Fruit fly (Drosophila melanogaster) whole organism, embryonic: ENCODE data around the gene CG15153.
A peak's percentile ranks its signal among the peaks of the same experiment; 100 is the strongest.

Experiments used
- Abd-B ChIP-seq: fragments of 200-800 bp; sonication (Bioruptor generic); optimal IDR thresholded peaks from 2 replicates; lab custom pipeline; 2018; ENCODE audit warnings: missing biosample characterization, mild to moderate bottlenecking, missing genetic modification characterization, moderate library complexity
- Atf6 ChIP-seq: fragments of 200-800 bp; sonication (Bioruptor generic); IDR thresholded peaks from 2 replicates; pipeline ENCODE4 v1.3.6; 2022; ENCODE audit warnings: missing biosample characterization, missing genetic modification characterization
- Bteb2 ChIP-seq: fragments of 200-800 bp; sonication (Bioruptor generic); optimal IDR thresholded peaks from 2 replicates; lab custom pipeline; 2016; ENCODE audit warnings: missing biosample characterization, missing genetic modification characterization
- CG10147 ChIP-seq: fragments of 200-800 bp; sonication (Bioruptor generic); optimal IDR thresholded peaks from 2 replicates; lab custom pipeline; 2019; ENCODE audit warnings: missing biosample characterization, mild to moderate bottlenecking, missing genetic modification characterization, moderate library complexity
- CG10209 ChIP-seq: fragments of 200-800 bp; sonication (Bioruptor generic); optimal IDR thresholded peaks from 3 replicates; lab custom pipeline; 2017; ENCODE audit warnings: missing biosample characterization, mild to moderate bottlenecking, missing genetic modification characterization, missing genetic modification reagents
- CG10959 ChIP-seq: fragments of 200-800 bp; sonication (Bioruptor generic); IDR thresholded peaks from 2 replicates; pipeline ENCODE4 v1.3.6; 2022; ENCODE audit warnings: missing biosample characterization, missing genetic modification characterization
- CG11247 ChIP-seq: fragments of 200-800 bp; sonication (Bioruptor generic); IDR thresholded peaks from 2 replicates; pipeline ENCODE4 v1.3.6; 2022; ENCODE audit warnings: missing biosample characterization, missing genetic modification characterization
- CG13894 ChIP-seq: fragments of 200-800 bp; sonication (Bioruptor generic); optimal IDR thresholded peaks from 3 replicates; lab custom pipeline; 2018; ENCODE audit warnings: missing biosample characterization, mild to moderate bottlenecking, missing genetic modification characterization, moderate library complexity
- CG16863 ChIP-seq: fragments of 200-800 bp; sonication (Bioruptor generic); optimal IDR thresholded peaks from 3 replicates; lab custom pipeline; 2016; ENCODE audit warnings: missing biosample characterization, missing genetic modification characterization
- CG17359 ChIP-seq: fragments of 200-800 bp; sonication (Bioruptor generic); optimal IDR thresholded peaks from 3 replicates; lab custom pipeline; 2018; ENCODE audit warnings: missing biosample characterization, mild to moderate bottlenecking, missing genetic modification characterization, moderate library complexity
- CG1792 ChIP-seq: fragments of 200-800 bp; sonication (Bioruptor generic); optimal IDR thresholded peaks from 2 replicates; lab custom pipeline; 2016; ENCODE audit warnings: missing biosample characterization, missing genetic modification characterization
- CG18262 ChIP-seq: fragments of 200-800 bp; optimal IDR thresholded peaks from 3 replicates; lab custom pipeline; 2019; ENCODE audit warnings: missing biosample characterization, mild to moderate bottlenecking, missing genetic modification characterization, moderate library complexity
- CG2889 ChIP-seq: fragments of 200-800 bp; sonication (Bioruptor generic); IDR thresholded peaks from 3 replicates; pipeline ENCODE4 v1.3.6; 2022; ENCODE audit warnings: missing biosample characterization, missing genetic modification characterization
- CG3163 ChIP-seq: fragments of 200-800 bp; sonication (Bioruptor generic); optimal IDR thresholded peaks from 3 replicates; lab custom pipeline; 2016; ENCODE audit warnings: missing biosample characterization, missing genetic modification characterization
- CG4617 ChIP-seq: fragments of 200-800 bp; sonication (Bioruptor generic); optimal IDR thresholded peaks from 3 replicates; lab custom pipeline; 2016; ENCODE audit warnings: missing biosample characterization, missing genetic modification characterization, borderline replicate concordance
- CG4730 ChIP-seq: fragments of 200-800 bp; sonication (Bioruptor generic); IDR thresholded peaks from 2 replicates; pipeline ENCODE4 v1.3.6; 2022; ENCODE audit warnings: missing biosample characterization, missing genetic modification characterization
- CG5953 ChIP-seq: fragments of 200-800 bp; sonication (Bioruptor generic); IDR thresholded peaks from 2 replicates; pipeline ENCODE4 v1.3.6; 2022; ENCODE audit warnings: missing biosample characterization, missing genetic modification characterization
- CG6689 ChIP-seq: fragments of 200-800 bp; sonication (Bioruptor generic); IDR thresholded peaks from 2 replicates; pipeline ENCODE4 v1.3.6; 2022; ENCODE audit warnings: missing biosample characterization, missing genetic modification characterization
- CG7928 ChIP-seq: fragments of 200-800 bp; sonication (Bioruptor generic); optimal IDR thresholded peaks from 2 replicates; lab custom pipeline; 2017; ENCODE audit warnings: missing biosample characterization, mild to moderate bottlenecking, missing genetic modification characterization
- CG8478 ChIP-seq: fragments of >200 bp; optimal IDR thresholded peaks from 2 replicates; lab custom pipeline; 2018
- CG8765 ChIP-seq: fragments of 200-800 bp; sonication (Bioruptor generic); IDR thresholded peaks from 2 replicates; pipeline ENCODE4 v1.3.6; 2022; ENCODE audit warnings: missing biosample characterization, missing genetic modification characterization
- CG9609 ChIP-seq: fragments of 200-800 bp; sonication (Bioruptor generic); optimal IDR thresholded peaks from 3 replicates; lab custom pipeline; 2016; ENCODE audit warnings: missing biosample characterization, missing genetic modification characterization
- Doc2 ChIP-seq: fragments of 200-800 bp; sonication (Bioruptor generic); IDR thresholded peaks from 2 replicates; pipeline ENCODE4 v1.3.6; 2022; ENCODE audit warnings: missing biosample characterization, missing genetic modification characterization
- Hmr ChIP-seq: fragments of 200-800 bp; sonication (Bioruptor generic); optimal IDR thresholded peaks from 3 replicates; lab custom pipeline; 2017; ENCODE audit warnings: mild to moderate bottlenecking, missing biosample characterization, missing genetic modification reagents, missing genetic modification characterization
- Myb ChIP-seq: fragments of 200-800 bp; sonication (Bioruptor generic); optimal IDR thresholded peaks from 2 replicates; lab custom pipeline; 2016; ENCODE audit warnings: missing biosample characterization, missing genetic modification characterization
- Oli ChIP-seq: fragments of 200-800 bp; sonication (Bioruptor generic); optimal IDR thresholded peaks from 2 replicates; lab custom pipeline; 2018; ENCODE audit warnings: missing biosample characterization, mild to moderate bottlenecking, missing genetic modification characterization, moderate library complexity
- Side ChIP-seq: fragments of 200-800 bp; sonication (Bioruptor generic); optimal IDR thresholded peaks from 2 replicates; lab custom pipeline; 2016; ENCODE audit warnings: missing biosample characterization, missing genetic modification characterization
- Sry-β ChIP-seq: fragments of 200-800 bp; sonication (Bioruptor generic); optimal IDR thresholded peaks from 2 replicates; lab custom pipeline; 2018; ENCODE audit warnings: missing biosample characterization, mild to moderate bottlenecking, missing genetic modification characterization, moderate library complexity
- Ssrp ChIP-seq: fragments of 200-800 bp; sonication (Bioruptor generic); optimal IDR thresholded peaks from 2 replicates; lab custom pipeline; 2018; ENCODE audit warnings: missing biosample characterization, mild to moderate bottlenecking, missing genetic modification characterization, moderate library complexity
- Vsx1 ChIP-seq: fragments of 200-800 bp; sonication (Bioruptor generic); optimal IDR thresholded peaks from 2 replicates; lab custom pipeline; 2017; ENCODE audit warnings: missing biosample characterization, mild to moderate bottlenecking, missing genetic modification characterization, missing genetic modification reagents
- cas ChIP-seq: fragments of 200-800 bp; sonication (Bioruptor generic); IDR thresholded peaks from 2 replicates; pipeline ENCODE4 v1.3.6; 2022; ENCODE audit warnings: missing biosample characterization, missing genetic modification characterization
- corto ChIP-seq: fragments of 200-800 bp; sonication (Bioruptor generic); optimal IDR thresholded peaks from 2 replicates; lab custom pipeline; 2016; ENCODE audit warnings: missing biosample characterization, mild to moderate bottlenecking, missing genetic modification characterization, moderate library complexity
- da ChIP-seq: fragments of 200-800 bp; sonication (Bioruptor generic); optimal IDR thresholded peaks from 2 replicates; lab custom pipeline; 2016; ENCODE audit warnings: missing biosample characterization, missing genetic modification characterization
- esg ChIP-seq: fragments of 200-800 bp; sonication (Bioruptor generic); conservative IDR thresholded peaks from 2 replicates; pipeline ENCODE4 v1.3.6; 2022; ENCODE audit warnings: missing biosample characterization, missing genetic modification characterization
- exex ChIP-seq: fragments of 200-800 bp; sonication (Bioruptor generic); optimal IDR thresholded peaks from 4 replicates; lab custom pipeline; 2018; ENCODE audit warnings: missing biosample characterization, mild to moderate bottlenecking, missing genetic modification characterization, moderate library complexity
- jumu ChIP-seq: fragments of 200-800 bp; sonication (Bioruptor generic); optimal IDR thresholded peaks from 3 replicates; lab custom pipeline; 2016; ENCODE audit warnings: missing biosample characterization, missing genetic modification characterization
- klu ChIP-seq: fragments of 200-800 bp; sonication (Bioruptor generic); IDR thresholded peaks from 2 replicates; pipeline ENCODE4 v1.3.6; 2022; ENCODE audit warnings: missing biosample characterization, missing genetic modification characterization
- lmd ChIP-seq: fragments of 200-800 bp; sonication (Bioruptor generic); IDR thresholded peaks from 2 replicates; pipeline ENCODE4 v1.3.6; 2022; ENCODE audit warnings: missing biosample characterization, missing genetic modification characterization
- nmo ChIP-seq: fragments of 200-800 bp; sonication (Bioruptor generic); optimal IDR thresholded peaks from 2 replicates; lab custom pipeline; 2018; ENCODE audit warnings: missing biosample characterization, mild to moderate bottlenecking, missing genetic modification characterization, moderate library complexity
- pros ChIP-seq: fragments of 200-800 bp; sonication (Bioruptor generic); optimal IDR thresholded peaks from 3 replicates; lab custom pipeline; 2019; ENCODE audit warnings: missing biosample characterization, mild to moderate bottlenecking, missing genetic modification characterization, moderate library complexity
- pum ChIP-seq: fragments of 200-800 bp; sonication (Bioruptor generic); optimal IDR thresholded peaks from 2 replicates; lab custom pipeline; 2016; ENCODE audit warnings: missing biosample characterization, missing genetic modification characterization
- schlank ChIP-seq: fragments of 200-800 bp; sonication (Bioruptor generic); optimal IDR thresholded peaks from 2 replicates; lab custom pipeline; 2018; ENCODE audit warnings: missing biosample characterization, mild to moderate bottlenecking, missing genetic modification characterization
- sd ChIP-seq: fragments of 200-800 bp; sonication (Bioruptor generic); optimal IDR thresholded peaks from 3 replicates; lab custom pipeline; 2018; ENCODE audit warnings: missing biosample characterization, mild to moderate bottlenecking, missing genetic modification characterization, moderate library complexity
- sens ChIP-seq: fragments of 200-800 bp; sonication (Bioruptor generic); peaks from one replicate; lab custom pipeline; 2016; ENCODE audit warnings: missing biosample characterization, missing genetic modification characterization
- shn ChIP-seq: fragments of 200-800 bp; sonication (Bioruptor generic); optimal IDR thresholded peaks from 3 replicates; lab custom pipeline; 2016; ENCODE audit warnings: missing biosample characterization, missing genetic modification characterization
- sima ChIP-seq: fragments of 200-800 bp; sonication (Bioruptor generic); optimal IDR thresholded peaks from 2 replicates; lab custom pipeline; 2016; ENCODE audit warnings: missing biosample characterization, missing genetic modification characterization
- ssp ChIP-seq: fragments of 200-800 bp; sonication (Bioruptor generic); IDR thresholded peaks from 2 replicates; pipeline ENCODE4 v1.3.6; 2022; ENCODE audit warnings: missing biosample characterization, missing genetic modification characterization
- tap ChIP-seq: fragments of 200-800 bp; optimal IDR thresholded peaks from 3 replicates; lab custom pipeline; 2019; ENCODE audit warnings: missing biosample characterization, mild to moderate bottlenecking, missing genetic modification characterization, moderate library complexity
- tup ChIP-seq: fragments of 200-800 bp; sonication (Bioruptor generic); optimal IDR thresholded peaks from 2 replicates; lab custom pipeline; 2016; ENCODE audit warnings: missing biosample characterization, mild to moderate bottlenecking, missing genetic modification characterization, moderate library complexity
- wdn ChIP-seq: fragments of 200-800 bp; sonication (Bioruptor generic); IDR thresholded peaks from 2 replicates; pipeline ENCODE4 v1.3.6; 2022; ENCODE audit warnings: missing biosample characterization, missing genetic modification characterization

Gene CG15153

dm6 chr2L:18121367-18122230 lies 29.5 kb upstream of the CG15153 start (continued):
- TF ChIP-seq CG4617 (GFP tag; lab: Kevin White, UChicago): no peak
- TF ChIP-seq CG4730 (GFP tag; lab: Robert Waterston, UW): no peak
- TF ChIP-seq Myb (GFP tag; lab: Kevin White, UChicago): peak; percentile 10
- peak; percentile 10 for TF ChIP-seq CG9609
- TF ChIP-seq CG18262 (tag; lab: Kevin White, UChicago): peak; percentile 35
- TF ChIP-seq pum: peak; percentile 29
- no peak for TF ChIP-seq da
- TF ChIP-seq CG2889: no peak
- TF ChIP-seq jumu (GFP tag; lab: Kevin White, UChicago): peak; percentile 33
- 0 out of 2 replicates have a peak, but pooled peaks have one; percentile 28 for TF ChIP-seq CG11247 (GFP tag; lab: Robert Waterston, UW)
- peak; percentile 45 for TF ChIP-seq Oli (tag; lab: Kevin White, UChicago)
- no peak for TF ChIP-seq wdn
- no peak for TF ChIP-seq CG7928
- no peak for TF ChIP-seq CG5953 (GFP tag; lab: Robert Waterston, UW)
- peak; percentile 7 for TF ChIP-seq shn
- TF ChIP-seq CG16863 (GFP tag; lab: Kevin White, UChicago): peak; percentile 61
- TF ChIP-seq CG6689: peak; percentile 41
- no peak for TF ChIP-seq Sry-β
- 0 out of 2 replicates have a peak, but pooled peaks have one; percentile 20 for TF ChIP-seq ssp
- TF ChIP-seq Hmr (GFP tag; lab: Kevin White, UChicago): peak; percentile 43
- peak; percentile 4 for TF ChIP-seq CG10209 (GFP tag; lab: Kevin White, UChicago)
- TF ChIP-seq sens (GFP tag; lab: Kevin White, UChicago): peak; percentile 79
- TF ChIP-seq CG8765: 0 out of 2 replicates have a peak, but pooled peaks have one; percentile 24
- TF ChIP-seq Vsx1: no peak
- no peak for TF ChIP-seq CG17359 (tag; lab: Kevin White, UChicago)
- TF ChIP-seq sd (tag; lab: Kevin White, UChicago): no peak
- TF ChIP-seq CG10959 (GFP tag; lab: Robert Waterston, UW): no peak
- no peak for TF ChIP-seq exex (tag; lab: Kevin White, UChicago)
- no peak for TF ChIP-seq tup (GFP tag; lab: Kevin White, UChicago)
- TF ChIP-seq CG8478 (lab: Kevin White, UChicago): no peak
- peak; percentile 11 for TF ChIP-seq CG10147
- TF ChIP-seq Side (GFP tag; lab: Kevin White, UChicago): peak; percentile 29
- no peak for TF ChIP-seq Atf6
- no peak for TF ChIP-seq sima (GFP tag; lab: Kevin White, UChicago)
- TF ChIP-seq Doc2 (GFP tag; lab: Robert Waterston, UW): no peak
- TF ChIP-seq CG1792 (GFP tag; lab: Kevin White, UChicago): peak; percentile 40
- no peak for TF ChIP-seq Bteb2 (GFP tag; lab: Kevin White, UChicago)
- no peak for TF ChIP-seq cas (GFP tag; lab: Robert Waterston, UW)
- no peak for TF ChIP-seq CG13894 (tag; lab: Kevin White, UChicago)
- TF ChIP-seq tap (tag; lab: Kevin White, UChicago): peak; percentile 14
- TF ChIP-seq Abd-B: peak; percentile 57
- TF ChIP-seq nmo: peak; percentile 63
- no peak for TF ChIP-seq Ssrp (tag; lab: Kevin White, UChicago)
- TF ChIP-seq lmd: peak; percentile 55
- no peak for TF ChIP-seq schlank (tag; lab: Kevin White, UChicago)
- TF ChIP-seq corto (GFP tag; lab: Kevin White, UChicago): peak; percentile 78
- TF ChIP-seq pros (GFP tag; lab: Kevin White, UChicago): no peak
- no peak for TF ChIP-seq CG3163 (GFP tag; lab: Kevin White, UChicago)
- TF ChIP-seq klu: peak; percentile 25; the same call in 1 of the 2 replicates
- TF ChIP-seq esg (GFP tag; lab: Robert Waterston, UW): peak; percentile 34; the same call in 1 of the 2 replicates
